Worm (Caenorhabditis elegans) whole organism, early embryonic: ENCODE results near the gene spp-21.

Source experiments
- B0310.2 ChIP-seq: sonication (generic microtip); optimal IDR thresholded peaks from 2 replicates; lab custom pipeline; 2016; ENCODE audit warnings: mild to moderate bottlenecking, missing genetic modification characterization, missing compliant biosample characterization
- F13C5.2 ChIP-seq: sonication (generic microtip); optimal IDR thresholded peaks from 2 replicates; lab custom pipeline; 2017; ENCODE audit warnings: mild to moderate bottlenecking, missing genetic modification characterization, inconsistent platforms, missing compliant biosample characterization
- aly-1 ChIP-seq: sonication (generic microtip); optimal IDR thresholded peaks from 2 replicates; lab custom pipeline; 2016; ENCODE audit warnings: missing genetic modification characterization, missing compliant biosample characterization
- ama-1 ChIP-seq: fragments of 150-350 bp; optimal IDR thresholded peaks from 2 replicates; lab custom pipeline; 2014
- ceh-13 ChIP-seq: fragments of 200-800 bp; sonication (Bioruptor generic); optimal IDR thresholded peaks from 2 replicates; lab custom pipeline; 2018; ENCODE audit warnings: mild to moderate bottlenecking, missing genetic modification characterization, missing compliant biosample characterization
- ceh-36 ChIP-seq: sonication (generic microtip); optimal IDR thresholded peaks from 2 replicates; lab custom pipeline; 2016; ENCODE audit warnings: missing genetic modification characterization, inconsistent platforms, missing compliant biosample characterization
- ets-7 ChIP-seq: sonication (generic microtip); optimal IDR thresholded peaks from 2 replicates; lab custom pipeline; 2016; ENCODE audit warnings: missing genotype, missing genetic modification characterization, missing compliant biosample characterization
- flt-1 ChIP-seq: fragments of 200-800 bp; sonication (Bioruptor generic); IDR thresholded peaks from 2 replicates; pipeline ENCODE4 v1.3.6; 2022; ENCODE audit warnings: missing genetic modification characterization, missing compliant biosample characterization
- hmbx-1 ChIP-seq: sonication (generic microtip); optimal IDR thresholded peaks from 2 replicates; lab custom pipeline; 2016; ENCODE audit warnings: mild to moderate bottlenecking, missing genetic modification characterization, missing compliant biosample characterization
- hmg-4 ChIP-seq: fragments of 200-800 bp; sonication (Bioruptor generic); optimal IDR thresholded peaks from 2 replicates; lab custom pipeline; 2018; ENCODE audit warnings: mild to moderate bottlenecking, missing genetic modification characterization, missing compliant biosample characterization
- hnd-1 ChIP-seq: sonication (generic microtip); optimal IDR thresholded peaks from 2 replicates; lab custom pipeline; 2016; ENCODE audit warnings: missing genetic modification characterization, missing compliant biosample characterization
- pes-1 ChIP-seq: fragments of 200-800 bp; sonication (Bioruptor generic); IDR thresholded peaks from 2 replicates; pipeline ENCODE4 v1.3.6; 2022; ENCODE audit warnings: missing genetic modification reagents, missing genetic modification characterization, missing compliant biosample characterization
- scrt-1 ChIP-seq: fragments of 200-800 bp; sonication (Bioruptor generic); IDR thresholded peaks from 2 replicates; pipeline ENCODE4 v1.3.6; 2022; ENCODE audit warnings: missing genetic modification characterization, missing compliant biosample characterization
- sea-1 ChIP-seq: fragments of 200-800 bp; sonication (Bioruptor generic); conservative IDR thresholded peaks from 2 replicates; pipeline ENCODE4 v1.3.6; 2022; ENCODE audit warnings: missing genetic modification characterization, missing compliant biosample characterization
- tbx-11 ChIP-seq: fragments of 200-800 bp; sonication (Bioruptor generic); IDR thresholded peaks from 2 replicates; pipeline ENCODE4 v1.3.6; 2022; ENCODE audit warnings: missing genetic modification characterization, missing compliant biosample characterization
- tbx-37 ChIP-seq: fragments of 200-800 bp; sonication (Bioruptor generic); conservative IDR thresholded peaks from 2 replicates; pipeline ENCODE4 v1.3.6; 2022; ENCODE audit warnings: missing genetic modification reagents, missing genetic modification characterization, missing compliant biosample characterization
- tra-4 ChIP-seq: sonication (generic microtip); optimal IDR thresholded peaks from 2 replicates; lab custom pipeline; 2017; ENCODE audit warnings: missing genetic modification characterization, missing compliant biosample characterization

Gene spp-21

ce11 chrX:11534443-11534842, 44.5 kb downstream of the spp-21 start:
- no peak for TF ChIP-seq tbx-37 (GFP tag; lab: Robert Waterston, UW)
- no peak for TF ChIP-seq ceh-13 (GFP tag; lab: Kevin White, UChicago)

ce11 chrX:11536408-11536807, 46.5 kb downstream of the spp-21 start, which contains the start of gene C35C5.9:
Gene C35C5.9 (plus strand): TSS chrX:11536568.
- TF ChIP-seq hnd-1: no peak
- TF ChIP-seq tbx-11 (GFP tag; lab: Robert Waterston, UW): no peak
- TF ChIP-seq tbx-37 (GFP tag; lab: Robert Waterston, UW): no peak
- no peak for TF ChIP-seq scrt-1 (GFP tag; lab: Robert Waterston, UW)
- no peak for TF ChIP-seq ceh-36
- no peak for TF ChIP-seq ceh-13 (GFP tag; lab: Kevin White, UChicago)
- TF ChIP-seq ama-1 (lab: Kevin White, UChicago): no peak
- TF ChIP-seq flt-1 (GFP tag; lab: Robert Waterston, UW): no peak
- no peak for TF ChIP-seq hmg-4 (GFP tag; lab: Kevin White, UChicago)
- TF ChIP-seq ets-7: no peak
- TF ChIP-seq sea-1 (GFP tag; lab: Robert Waterston, UW): no peak
- no peak for TF ChIP-seq tra-4 (tag; lab: Kevin White, UChicago)
- TF ChIP-seq hmbx-1: no peak
- TF ChIP-seq F13C5.2 (tag; lab: Kevin White, UChicago): no peak
- TF ChIP-seq aly-1: no peak
- no peak for TF ChIP-seq pes-1
- no peak for TF ChIP-seq B0310.2 (tag; lab: Kevin White, UChicago)

- TF ChIP-seq ets-7 (no peak), tra-4 (tag; lab: Kevin White, UChicago) (no peak), hmbx-1 (no peak), sea-1 (GFP tag; lab: Robert Waterston, UW) (no peak), hnd-1 (no peak), F13C5.2 (tag; lab: Kevin White, UChicago) (no peak), ceh-13 (GFP tag; lab: Kevin White, UChicago) (no peak), aly-1 (no peak), pes-1 (no peak), ceh-36 (no peak), B0310.2 (tag; lab: Kevin White, UChicago) (no peak), tbx-37 (GFP tag; lab: Robert Waterston, UW) (no peak), ama-1 (lab: Kevin White, UChicago) (no peak), scrt-1 (GFP tag; lab: Robert Waterston, UW) (no peak), flt-1 (GFP tag; lab: Robert Waterston, UW) (no peak), tbx-11 (GFP tag; lab: Robert Waterston, UW) (no peak), hmg-4 (GFP tag; lab: Kevin White, UChicago) (no peak)
Observed at ce11 chrX:11537240-11537764, 47.4 kb downstream of the spp-21 start, which contains the start of gene gcp-2.2. Gene gcp-2.2 (plus strand): TSS chrX:11537714.
